Worm (Caenorhabditis elegans): ENCODE measurements around the gene parg-2.
A peak's percentile ranks its signal among the peaks of the same experiment; 100 is the strongest.

Gene parg-2

DNA sequence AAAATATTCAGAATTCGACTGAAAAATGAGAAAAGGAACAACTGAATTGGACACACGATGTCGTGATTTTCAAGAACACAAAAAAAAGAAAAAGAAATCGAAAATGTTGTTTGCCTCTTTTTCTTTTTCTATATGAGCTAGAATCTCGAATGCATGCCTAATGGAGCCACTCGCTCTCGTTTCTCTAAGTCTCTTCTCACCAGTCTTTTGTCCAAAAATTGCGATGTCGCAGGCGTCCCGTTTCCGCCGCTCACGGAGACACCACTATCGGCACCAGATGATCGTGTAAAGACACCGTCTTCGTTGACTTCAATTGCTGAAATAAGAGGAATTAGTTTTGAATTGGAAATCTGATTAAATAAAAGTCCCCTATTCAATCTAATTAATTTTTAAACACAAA lies 43.7 kb upstream of the parg-2 start (continued):
- TF ChIP-seq hmg-11 (tag; optimal IDR thresholded peaks at IDR 0.05) (peak; percentile 32), nhr-12 (tag; optimal IDR thresholded peaks at IDR 0.05) (no peak), elt-2 (tag; optimal IDR thresholded peaks at IDR 0.05) (peak; percentile 17), lin-39 (tag; optimal IDR thresholded peaks at IDR 0.05) (peak; percentile 84), nhr-67 (tag; optimal IDR thresholded peaks at IDR 0.05) (no peak), unc-62 (GFP tag; optimal IDR thresholded peaks at IDR 0.05) (no peak), mdl-1 (tag; optimal IDR thresholded peaks at IDR 0.05) (no peak), aly-2 (tag; optimal IDR thresholded peaks at IDR 0.05) (no peak), lin-15B (tag; optimal IDR thresholded peaks at IDR 0.05) (peak; percentile 27), nhr-25 (tag; optimal IDR thresholded peaks at IDR 0.05) (no peak), lsy-12 (tag; optimal IDR thresholded peaks at IDR 0.05) (no peak), nfya-1 (tag; optimal IDR thresholded peaks at IDR 0.05; ENCODE audit: insufficient read depth) (peak; percentile 66), ceh-82 (tag; optimal IDR thresholded peaks at IDR 0.05) (no peak), sea-2 (GFP tag; optimal IDR thresholded peaks at IDR 0.05) (no peak), zag-1 (tag; optimal IDR thresholded peaks at IDR 0.05) (no peak)

DNA sequence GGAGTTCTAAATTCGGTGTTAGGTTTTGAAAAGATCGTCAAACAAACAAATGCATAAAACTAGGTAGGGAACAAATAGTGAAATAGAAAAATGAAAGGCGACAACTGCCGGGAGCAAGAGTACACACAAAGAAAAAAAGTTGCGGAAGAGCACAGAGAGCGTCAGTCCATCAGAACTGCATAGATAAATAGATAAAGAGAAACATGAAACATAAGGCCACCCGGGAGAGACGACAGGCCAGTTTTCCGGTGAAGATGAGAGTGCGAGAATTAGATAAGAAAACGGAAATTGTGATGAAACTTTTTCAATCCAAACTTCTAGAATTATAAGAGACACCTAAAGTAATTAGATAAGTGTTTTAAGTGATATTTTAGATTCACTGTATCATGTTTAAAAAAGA lies 42.8 kb upstream of the parg-2 start:
- TF ChIP-seq elt-2 (tag; optimal IDR thresholded peaks at IDR 0.05), result peak; percentile 85
- peak; percentile 68 for TF ChIP-seq pqm-1 (tag; optimal IDR thresholded peaks at IDR 0.05)
- TF ChIP-seq snpc-4 (tag; optimal IDR thresholded peaks at IDR 0.05), result no peak
- no peak for TF ChIP-seq nhr-43 (tag; optimal IDR thresholded peaks at IDR 0.05; ENCODE audit: poor library complexity, severe bottlenecking)
- no peak for TF ChIP-seq nhr-76 (tag; optimal IDR thresholded peaks at IDR 0.05)
- no peak for TF ChIP-seq R02D3.7 (tag; optimal IDR thresholded peaks at IDR 0.05)
- TF ChIP-seq nhr-12 (tag; optimal IDR thresholded peaks at IDR 0.05), result no peak
- TF ChIP-seq pha-4 (tag; optimal IDR thresholded peaks at IDR 0.05), result peak; percentile 45
- no peak for TF ChIP-seq unc-39 (tag; optimal IDR thresholded peaks at IDR 0.05)
- TF ChIP-seq sea-2 (GFP tag; optimal IDR thresholded peaks at IDR 0.05), result no peak
- no peak for TF ChIP-seq lin-39 (tag; optimal IDR thresholded peaks at IDR 0.05)
- TF ChIP-seq egl-27 (tag; optimal IDR thresholded peaks at IDR 0.05), result no peak
- no peak for TF ChIP-seq zag-1 (tag; optimal IDR thresholded peaks at IDR 0.05)
- no peak for TF ChIP-seq fos-1 (tag; optimal IDR thresholded peaks at IDR 0.05)
- TF ChIP-seq nfya-1 (tag; optimal IDR thresholded peaks at IDR 0.05; ENCODE audit: insufficient read depth), result peak; percentile 41
- no peak for TF ChIP-seq lin-15B (tag; optimal IDR thresholded peaks at IDR 0.05)

DNA sequence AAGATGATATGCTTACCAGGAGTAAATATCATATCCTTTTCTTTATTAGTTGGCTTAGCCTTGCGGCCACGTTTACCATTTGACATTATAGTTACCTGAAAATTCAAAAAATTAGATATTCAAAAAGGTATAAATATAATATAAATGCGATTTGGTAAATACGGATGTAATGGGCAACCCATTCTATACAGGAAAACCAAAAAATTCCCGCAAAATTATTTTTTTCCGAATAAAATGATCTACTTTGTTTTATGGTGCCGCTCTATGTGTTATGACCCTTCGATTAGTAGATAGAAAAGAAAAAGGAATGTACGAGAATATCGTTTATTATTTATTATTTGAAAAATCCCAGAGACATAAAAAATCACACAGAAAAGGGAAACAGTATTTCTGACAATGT lies 39.8 kb upstream of the parg-2 start, which contains the start of gene elli-1:
TSS of gene elli-1 (minus strand) at position 101 of the 400 bp plus-strand sequence.
- TF ChIP-seq ZK546.5 (tag; optimal IDR thresholded peaks at IDR 0.05) (no peak), sea-2 (GFP tag; optimal IDR thresholded peaks at IDR 0.05) (no peak), nhr-23 (tag; optimal IDR thresholded peaks at IDR 0.05) (no peak), eor-1 (tag; optimal IDR thresholded peaks at IDR 0.05) (no peak)

DNA sequence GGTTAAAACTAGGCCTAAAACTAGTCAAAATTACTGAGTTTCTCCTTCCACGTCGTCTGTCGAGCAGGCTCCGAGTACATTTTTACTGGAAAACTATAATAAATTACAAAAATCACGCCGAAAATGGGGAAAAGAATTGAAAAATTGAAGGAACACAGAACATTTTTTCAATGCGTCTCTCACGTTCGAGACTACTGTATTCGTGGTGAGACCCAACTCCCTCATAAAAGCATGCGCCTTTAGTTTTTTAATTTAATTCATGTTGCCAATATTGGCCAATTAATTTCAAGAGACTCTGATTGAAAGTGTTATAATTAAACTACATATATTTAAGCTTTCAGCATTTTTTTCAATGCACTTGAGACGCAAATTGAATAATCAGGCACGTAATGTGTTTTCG lies 39.2 kb upstream of the parg-2 start:
- TF ChIP-seq nhr-67 (tag; optimal IDR thresholded peaks at IDR 0.05) (no peak), aly-2 (tag; optimal IDR thresholded peaks at IDR 0.05) (no peak), nhr-76 (tag; optimal IDR thresholded peaks at IDR 0.05) (no peak), unc-62 (GFP tag; optimal IDR thresholded peaks at IDR 0.05) (no peak)

DNA sequence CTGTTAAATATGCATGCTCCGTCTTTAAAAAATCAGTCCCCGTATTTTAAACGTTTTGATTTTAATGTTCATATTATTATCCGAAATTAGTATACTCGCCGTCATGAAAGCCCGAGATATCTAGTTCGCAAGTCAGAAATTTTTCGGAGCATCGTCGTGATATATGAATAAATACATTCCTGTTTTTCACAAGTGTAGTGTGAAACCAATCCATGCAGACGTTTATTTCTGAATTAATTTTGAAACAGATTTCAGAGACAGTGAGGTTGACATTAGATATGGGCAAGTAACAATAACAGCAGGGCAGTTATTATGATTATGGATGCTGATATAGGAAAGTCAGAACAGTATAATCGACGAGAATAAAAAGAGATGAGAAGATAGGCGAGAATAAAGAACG lies 37.6 kb upstream of the parg-2 start:
- TF ChIP-seq nhr-237 (tag; optimal IDR thresholded peaks at IDR 0.05) (no peak), ZK546.5 (tag; optimal IDR thresholded peaks at IDR 0.05) (no peak), hmg-11 (tag; optimal IDR thresholded peaks at IDR 0.05) (no peak), nhr-23 (tag; optimal IDR thresholded peaks at IDR 0.05) (no peak), fkh-2 (tag; optimal IDR thresholded peaks at IDR 0.05) (no peak), R02D3.7 (tag; optimal IDR thresholded peaks at IDR 0.05) (no peak), nhr-76 (tag; optimal IDR thresholded peaks at IDR 0.05) (no peak), ceh-9 (tag; optimal IDR thresholded peaks at IDR 0.05) (no peak), fos-1 (tag; optimal IDR thresholded peaks at IDR 0.05) (no peak), nhr-25 (tag; optimal IDR thresholded peaks at IDR 0.05) (no peak), mdl-1 (tag; optimal IDR thresholded peaks at IDR 0.05) (no peak), daf-12 (tag; optimal IDR thresholded peaks at IDR 0.05) (no peak), nhr-67 (tag; optimal IDR thresholded peaks at IDR 0.05) (no peak), ztf-11 (tag; optimal IDR thresholded peaks at IDR 0.05) (no peak), eor-1 (tag; optimal IDR thresholded peaks at IDR 0.05) (no peak)

DNA sequence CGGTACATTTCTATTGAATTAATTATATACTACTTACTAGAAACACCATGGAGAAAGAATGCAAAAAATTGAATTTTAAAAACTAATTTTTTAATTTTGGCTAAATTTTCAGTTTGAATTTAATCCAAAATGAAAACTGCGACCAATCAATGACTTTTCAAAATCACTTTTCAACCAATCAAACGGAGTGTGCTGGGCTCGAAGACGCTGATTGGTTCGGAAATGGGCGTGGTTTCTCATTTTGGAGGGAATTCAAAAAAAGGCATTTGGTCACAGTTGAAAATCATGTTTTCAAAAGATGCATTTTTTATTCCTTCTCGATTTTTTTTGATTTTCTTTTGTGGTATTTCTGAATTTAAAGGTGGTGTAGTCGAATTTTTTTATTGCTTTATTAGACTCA lies 34.0 kb upstream of the parg-2 start:
- TF ChIP-seq ZK546.5 (tag; optimal IDR thresholded peaks at IDR 0.05), result no peak
- peak; percentile 71 for TF ChIP-seq nfya-1 (tag; optimal IDR thresholded peaks at IDR 0.05; ENCODE audit: insufficient read depth)
